Worm (Caenorhabditis elegans): ENCODE results near the gene C44H9.6.

DNA sequence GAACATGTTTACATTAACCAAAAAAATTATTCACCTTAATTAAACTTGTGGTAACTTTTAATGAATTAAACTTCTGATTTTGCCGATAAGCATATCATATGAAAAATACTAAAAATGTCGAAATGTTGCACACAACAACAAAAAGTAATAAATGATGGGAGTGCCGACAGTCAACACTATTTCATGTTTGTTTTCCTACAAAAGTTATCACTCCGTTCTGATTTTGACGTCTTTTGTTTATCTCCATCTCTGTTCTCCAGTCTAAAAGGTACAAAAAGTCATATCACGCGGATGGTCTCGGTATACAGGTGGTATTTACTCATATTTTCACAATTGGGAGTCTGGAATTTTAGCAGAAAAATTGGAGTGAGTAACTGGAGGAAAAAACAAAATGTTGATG is 29.8 kb downstream of the C44H9.6 start:
- TF ChIP-seq drap-1 (GFP tag; optimal IDR thresholded peaks at IDR 0.05) (no peak), hlh-1 (tag; optimal IDR thresholded peaks at IDR 0.05) (no peak), pha-4 (tag; optimal IDR thresholded peaks at IDR 0.05) (no peak), nhr-12 (tag; optimal IDR thresholded peaks at IDR 0.05) (no peak), mep-1 (tag; optimal IDR thresholded peaks at IDR 0.05) (no peak), unc-62 (GFP tag; optimal IDR thresholded peaks at IDR 0.05) (no peak), ztf-11 (tag; optimal IDR thresholded peaks at IDR 0.05) (no peak)

Data from whole organism, mixed stage, embryonic.